Worm (Caenorhabditis elegans): ENCODE measurements around the gene ketn-1.

ce11 chrV:2815956-2816355 is 8.3 kb upstream of the ketn-1 start, which contains the start of gene F54E2.5:
- TF ChIP-seq pqm-1 (tag; optimal IDR thresholded peaks at IDR 0.05) (no peak), lin-39 (tag; optimal IDR thresholded peaks at IDR 0.05) (no peak), ceh-9 (tag; optimal IDR thresholded peaks at IDR 0.05) (no peak), mdl-1 (tag; optimal IDR thresholded peaks at IDR 0.05) (no peak), ama-1 (optimal IDR thresholded peaks at IDR 0.05) (no peak)
